Fruit fly (Drosophila melanogaster): ENCODE measurements around the gene Diap1.

DNA sequence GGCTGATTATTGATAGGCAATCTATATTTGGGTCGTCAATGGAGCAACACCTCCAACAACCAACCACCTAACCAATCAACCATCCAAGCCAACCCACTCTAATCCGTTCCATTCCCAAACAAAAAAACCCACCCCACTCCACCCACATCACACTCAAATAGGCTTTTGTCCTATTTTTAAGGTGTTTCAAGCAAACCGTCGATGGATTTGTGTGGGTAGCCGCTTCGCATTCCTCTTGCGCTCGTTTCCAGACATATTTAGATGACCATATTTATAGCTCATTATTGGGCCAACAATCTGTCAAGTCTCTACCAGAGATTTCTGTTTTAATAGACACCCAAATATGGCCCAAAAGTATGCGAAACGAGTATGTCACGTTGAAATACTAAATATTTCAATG, 52.6 kb downstream of the Diap1 start:
- no peak for TF ChIP-seq fru (optimal IDR thresholded peaks at IDR 0.05)
- no peak for TF ChIP-seq grn (GFP tag; optimal IDR thresholded peaks at IDR 0.05)
- no peak for TF ChIP-seq CG32532 (GFP tag; IDR thresholded peaks at IDR 0.05)
- TF ChIP-seq HHEX (GFP tag; optimal IDR thresholded peaks at IDR 0.05), result no peak
- no peak for TF ChIP-seq NK7.1 (GFP tag; optimal IDR thresholded peaks at IDR 0.05)
- TF ChIP-seq Myb (GFP tag; optimal IDR thresholded peaks at IDR 0.05), result no peak
- no peak for TF ChIP-seq Xrp1 (GFP tag; IDR thresholded peaks at IDR 0.05)
- TF ChIP-seq CG10267 (tag; optimal IDR thresholded peaks at IDR 0.05), result no peak
- TF ChIP-seq exex (tag; optimal IDR thresholded peaks at IDR 0.05), result no peak
- TF ChIP-seq CG18619 (GFP tag; optimal IDR thresholded peaks at IDR 0.05), result no peak
- TF ChIP-seq Spps (tag; optimal IDR thresholded peaks at IDR 0.05), result no peak
- TF ChIP-seq CG10565 (GFP tag; optimal IDR thresholded peaks at IDR 0.05), result no peak
- no peak for TF ChIP-seq so (GFP tag; IDR thresholded peaks at IDR 0.05)
